Comparison of ENCODE assay signal across 6 fruit fly cellular contexts in genomic region chr3R:31059807-31060707, dm6.
TF ChIP-seq lines count a peak whose summit lies in the region.

No protein-coding gene starts in this region.

- TF ChIP-seq CTCF in whole organism, embryonic (GFP tag; optimal IDR thresholded peaks at IDR 0.05; lab: Kevin White, UChicago) = no peak

TF ChIP-seq in whole organism, 6 proteins besides CTCF, POLR2A, EP300 and RAD21:
- TF ChIP-seq Dll (optimal IDR thresholded peaks at IDR 0.05; lab: Kevin White, UChicago) (peak; percentile 48), CG8478 (optimal IDR thresholded peaks at IDR 0.05; lab: Kevin White, UChicago) (no peak), usp (GFP tag; optimal IDR thresholded peaks at IDR 0.05; lab: Kevin White, UChicago) (no peak), pan (optimal IDR thresholded peaks at IDR 0.05; lab: Kevin White, UChicago) (peak; percentile 81), EcR (GFP tag; optimal IDR thresholded peaks at IDR 0.05; lab: Kevin White, UChicago) (no peak), psq (optimal IDR thresholded peaks at IDR 0.05; lab: Kevin White, UChicago) (no peak)

TF ChIP-seq in whole organism, adult, 20 proteins besides CTCF, POLR2A, EP300 and RAD21:
- TF ChIP-seq CG5204 (GFP tag; optimal IDR thresholded peaks at IDR 0.05; lab: Kevin White, UChicago) (peak; percentile 30), Hr96 (GFP tag; optimal IDR thresholded peaks at IDR 0.05; lab: Kevin White, UChicago) (no peak), toe (GFP tag; optimal IDR thresholded peaks at IDR 0.05; lab: Kevin White, UChicago) (no peak), cnc (optimal IDR thresholded peaks at IDR 0.05; lab: Kevin White, UChicago) (no peak), CG1620 (GFP tag; optimal IDR thresholded peaks at IDR 0.05; lab: Kevin White, UChicago) (no peak), pad (GFP tag; optimal IDR thresholded peaks at IDR 0.05; lab: Kevin White, UChicago) (peak; percentile 98), CG7101 (tag; optimal IDR thresholded peaks at IDR 0.05; lab: Kevin White, UChicago) (no peak), Crg-1 (GFP tag; optimal IDR thresholded peaks at IDR 0.05; lab: Kevin White, UChicago) (no peak), CG7045 (GFP tag; optimal IDR thresholded peaks at IDR 0.05; lab: Kevin White, UChicago) (peak; percentile 32), kay (GFP tag; lab: Kevin White, UChicago; ENCODE audit: borderline replicate concordance) (no peak), bab1 (GFP tag; optimal IDR thresholded peaks at IDR 0.05; lab: Kevin White, UChicago) (no peak), ovo (GFP tag; optimal IDR thresholded peaks at IDR 0.05; lab: Kevin White, UChicago) (peak; percentile 98), CG14711 (tag; optimal IDR thresholded peaks at IDR 0.05; lab: Kevin White, UChicago) (no peak), CG12768 (GFP tag; optimal IDR thresholded peaks at IDR 0.05; lab: Kevin White, UChicago) (no peak), CG33017 (tag; optimal IDR thresholded peaks at IDR 0.05; lab: Kevin White, UChicago) (no peak)

TF ChIP-seq in whole organism, embryonic, 481 proteins besides CTCF, POLR2A, EP300 and RAD21 (continues in another document):
- TF ChIP-seq CG10654 (GFP tag; optimal IDR thresholded peaks at IDR 0.05; lab: Kevin White, UChicago) (no peak), CG17385 (GFP tag; optimal IDR thresholded peaks at IDR 0.05; lab: Kevin White, UChicago) (peak; percentile 21), gcm2 (GFP tag; optimal IDR thresholded peaks at IDR 0.05; lab: Kevin White, UChicago) (peak; percentile 12), Sox102F (GFP tag; optimal IDR thresholded peaks at IDR 0.05; lab: Kevin White, UChicago) (peak; percentile 51), trh (GFP tag; optimal IDR thresholded peaks at IDR 0.05; lab: Kevin White, UChicago) (peak; percentile 18), Bdp1 (GFP tag; optimal IDR thresholded peaks at IDR 0.05; lab: Kevin White, UChicago) (peak; percentile 31), Dek (tag; optimal IDR thresholded peaks at IDR 0.05; lab: Kevin White, UChicago) (no peak), CG14667 (GFP tag; IDR thresholded peaks at IDR 0.05; lab: Robert Waterston, UW) (no peak), Sox100B (GFP tag; optimal IDR thresholded peaks at IDR 0.05; lab: Kevin White, UChicago) (peak; percentile 57), fd96Cb (tag; optimal IDR thresholded peaks at IDR 0.05; lab: Kevin White, UChicago) (peak; percentile 21), Rx (GFP tag; IDR thresholded peaks at IDR 0.05; lab: Robert Waterston, UW) (peak; percentile 51), Blimp-1 (GFP tag; optimal IDR thresholded peaks at IDR 0.05; lab: Kevin White, UChicago) (peak; percentile 35), klu (GFP tag; IDR thresholded peaks at IDR 0.05; lab: Robert Waterston, UW) (no peak), CG14050 (GFP tag; IDR thresholded peaks at IDR 0.05; lab: Robert Waterston, UW) (peak; percentile 38; the same call in 2 of the 3 replicates), schlank (tag; optimal IDR thresholded peaks at IDR 0.05; lab: Kevin White, UChicago) (no peak), Xbp1 (GFP tag; optimal IDR thresholded peaks at IDR 0.05; lab: Kevin White, UChicago) (peak; percentile 38), CG4424 (GFP tag; optimal IDR thresholded peaks at IDR 0.05; lab: Kevin White, UChicago) (peak; percentile 17), CG12236 (GFP tag; optimal IDR thresholded peaks at IDR 0.05; lab: Kevin White, UChicago) (peak; percentile 2)

TF ChIP-seq in whole organism, prepupa, 60 proteins besides CTCF, POLR2A, EP300 and RAD21 (continues in another document):
- peak; percentile 11 for TF ChIP-seq net (GFP tag; optimal IDR thresholded peaks at IDR 0.05; lab: Kevin White, UChicago)
- peak; percentile 61 for TF ChIP-seq Hr39 (GFP tag; optimal IDR thresholded peaks at IDR 0.05; lab: Kevin White, UChicago)
- peak; percentile 27 for TF ChIP-seq CG11902 (GFP tag; optimal IDR thresholded peaks at IDR 0.05; lab: Kevin White, UChicago)
- peak; percentile 49 for TF ChIP-seq Ets21C (GFP tag; optimal IDR thresholded peaks at IDR 0.05; lab: Kevin White, UChicago)
- TF ChIP-seq CG3919 (GFP tag; optimal IDR thresholded peaks at IDR 0.05; lab: Kevin White, UChicago) = peak; percentile 18
- TF ChIP-seq CG10631 (GFP tag; optimal IDR thresholded peaks at IDR 0.05; lab: Kevin White, UChicago) = peak; percentile 38
- peak; percentile 64 for TF ChIP-seq svp (GFP tag; lab: Kevin White, UChicago)
- TF ChIP-seq CG4318 (GFP tag; optimal IDR thresholded peaks at IDR 0.05; lab: Kevin White, UChicago) = peak; percentile 55
- peak; percentile 81 for TF ChIP-seq CG6163 (GFP tag; IDR thresholded peaks at IDR 0.05; lab: Robert Waterston, UW)
- TF ChIP-seq CG31627 (GFP tag; optimal IDR thresholded peaks at IDR 0.05; lab: Kevin White, UChicago) = peak; percentile 53
- no peak for TF ChIP-seq CG34406 (GFP tag; optimal IDR thresholded peaks at IDR 0.05; lab: Kevin White, UChicago)
- peak; percentile 31 for TF ChIP-seq OdsH (GFP tag; optimal IDR thresholded peaks at IDR 0.05; lab: Kevin White, UChicago)
- peak; percentile 60 for TF ChIP-seq Gug (GFP tag; IDR thresholded peaks at IDR 0.05; lab: Robert Waterston, UW)
- peak; percentile 29 for TF ChIP-seq acj6 (GFP tag; optimal IDR thresholded peaks at IDR 0.05; lab: Kevin White, UChicago)
- TF ChIP-seq salr (GFP tag; optimal IDR thresholded peaks at IDR 0.05; lab: Kevin White, UChicago) = no peak
- TF ChIP-seq esn (GFP tag; optimal IDR thresholded peaks at IDR 0.05; lab: Kevin White, UChicago) = peak; percentile 29
- peak; percentile 16 for TF ChIP-seq dac (GFP tag; optimal IDR thresholded peaks at IDR 0.05; lab: Kevin White, UChicago)
- peak; percentile 44 for TF ChIP-seq Met (GFP tag; optimal IDR thresholded peaks at IDR 0.05; lab: Kevin White, UChicago)
- no peak for TF ChIP-seq dsx (GFP tag; optimal IDR thresholded peaks at IDR 0.05; lab: Kevin White, UChicago; ENCODE audit: poor library complexity, severe bottlenecking)

TF ChIP-seq in whole organism, pupa, 21 proteins besides CTCF, POLR2A, EP300 and RAD21:
- peak; percentile 26 for TF ChIP-seq CG17806 (tag; optimal IDR thresholded peaks at IDR 0.05; lab: Kevin White, UChicago)
- TF ChIP-seq rn (GFP tag; IDR thresholded peaks at IDR 0.05; lab: Robert Waterston, UW) = peak; percentile 33; the same call in 1 of the 2 replicates
- peak; percentile 78 for TF ChIP-seq CG4496 (GFP tag; IDR thresholded peaks at IDR 0.05; lab: Robert Waterston, UW)
- no peak for TF ChIP-seq CG9948 (tag; optimal IDR thresholded peaks at IDR 0.05; lab: Kevin White, UChicago)
- TF ChIP-seq fd96Ca (GFP tag; IDR thresholded peaks at IDR 0.05; lab: Robert Waterston, UW) = peak; percentile 86
- TF ChIP-seq Pif1A (GFP tag; optimal IDR thresholded peaks at IDR 0.05; lab: Kevin White, UChicago) = peak; percentile 38
- peak; percentile 70; the same call in 1 of the 2 replicates for TF ChIP-seq CG12605 (GFP tag; IDR thresholded peaks at IDR 0.05; lab: Robert Waterston, UW)
- peak; percentile 60 for TF ChIP-seq CG14655 (GFP tag; optimal IDR thresholded peaks at IDR 0.05; lab: Kevin White, UChicago)
- no peak for TF ChIP-seq gl (tag; optimal IDR thresholded peaks at IDR 0.05; lab: Kevin White, UChicago)
- TF ChIP-seq Snoo (tag; optimal IDR thresholded peaks at IDR 0.05; lab: Kevin White, UChicago) = no peak
- TF ChIP-seq Ets98B (GFP tag; IDR thresholded peaks at IDR 0.05; lab: Robert Waterston, UW) = peak; percentile 75
- no peak for TF ChIP-seq CG13204 (GFP tag; optimal IDR thresholded peaks at IDR 0.05; lab: Kevin White, UChicago)
- peak; percentile 48; the same call in 1 of the 2 replicates for TF ChIP-seq CG32121 (GFP tag; IDR thresholded peaks at IDR 0.05; lab: Robert Waterston, UW)
- TF ChIP-seq CG8159 (tag; optimal IDR thresholded peaks at IDR 0.05; lab: Kevin White, UChicago) = peak; percentile 24
- TF ChIP-seq Pif1B (GFP tag; optimal IDR thresholded peaks at IDR 0.05; lab: Kevin White, UChicago) = no peak
- no peak for TF ChIP-seq EcR (GFP tag; optimal IDR thresholded peaks at IDR 0.05; lab: Kevin White, UChicago)
- no peak for TF ChIP-seq CG34367 (tag; optimal IDR thresholded peaks at IDR 0.05; lab: Kevin White, UChicago)
- peak; percentile 37 for TF ChIP-seq CG8301 (tag; optimal IDR thresholded peaks at IDR 0.05; lab: Kevin White, UChicago)
- TF ChIP-seq CG10348 (GFP tag; IDR thresholded peaks at IDR 0.05; lab: Robert Waterston, UW) = no peak

TF ChIP-seq in whole organism, wandering third instar larva, 38 proteins besides CTCF, POLR2A, EP300 and RAD21 (continues in another document):
- TF ChIP-seq Jra (GFP tag; optimal IDR thresholded peaks at IDR 0.05; lab: Kevin White, UChicago) = no peak
- TF ChIP-seq fru (GFP tag; optimal IDR thresholded peaks at IDR 0.05; lab: Kevin White, UChicago) = peak; percentile 20
- no peak for TF ChIP-seq h (GFP tag; optimal IDR thresholded peaks at IDR 0.05; lab: Kevin White, UChicago)
- TF ChIP-seq br (GFP tag; optimal IDR thresholded peaks at IDR 0.05; lab: Kevin White, UChicago) = no peak
- TF ChIP-seq Rel (GFP tag; optimal IDR thresholded peaks at IDR 0.05; lab: Kevin White, UChicago) = no peak
- TF ChIP-seq Rel (tag; optimal IDR thresholded peaks at IDR 0.05; lab: Kevin White, UChicago) = no peak
- TF ChIP-seq ey (GFP tag; optimal IDR thresholded peaks at IDR 0.05; lab: Kevin White, UChicago) = no peak
- no peak for TF ChIP-seq CG9705 (GFP tag; optimal IDR thresholded peaks at IDR 0.05; lab: Kevin White, UChicago)
- TF ChIP-seq dsf (GFP tag; optimal IDR thresholded peaks at IDR 0.05; lab: Kevin White, UChicago; ENCODE audit: borderline replicate concordance) = no peak
- TF ChIP-seq usp (GFP tag; optimal IDR thresholded peaks at IDR 0.05; lab: Kevin White, UChicago) = no peak
- TF ChIP-seq Mio (GFP tag; optimal IDR thresholded peaks at IDR 0.05; lab: Kevin White, UChicago) = no peak
- TF ChIP-seq Vsx2 (GFP tag; optimal IDR thresholded peaks at IDR 0.05; lab: Kevin White, UChicago; ENCODE audit: partially characterized antibody) = no peak
- no peak for TF ChIP-seq Myc (optimal IDR thresholded peaks at IDR 0.05; lab: Kevin White, UChicago)
- no peak for TF ChIP-seq dl (GFP tag; optimal IDR thresholded peaks at IDR 0.05; lab: Kevin White, UChicago; ENCODE audit: insufficient read depth in 1 of 2, partially characterized antibody in 2 of 2)
- peak; percentile 45 for TF ChIP-seq pan (optimal IDR thresholded peaks at IDR 0.05; lab: Kevin White, UChicago)
- no peak for TF ChIP-seq woc (GFP tag; optimal IDR thresholded peaks at IDR 0.05; lab: Kevin White, UChicago)
- no peak for TF ChIP-seq CrebA (GFP tag; optimal IDR thresholded peaks at IDR 0.05; lab: Kevin White, UChicago; ENCODE audit: borderline replicate concordance)
- TF ChIP-seq dmrt93B (GFP tag; optimal IDR thresholded peaks at IDR 0.05; lab: Kevin White, UChicago) = no peak
- TF ChIP-seq N (GFP tag; optimal IDR thresholded peaks at IDR 0.05; lab: Kevin White, UChicago) = no peak
- peak; percentile 25 for TF ChIP-seq HLH106 (tag; optimal IDR thresholded peaks at IDR 0.05; lab: Kevin White, UChicago)
- no peak for TF ChIP-seq Dif (GFP tag; optimal IDR thresholded peaks at IDR 0.05; lab: Kevin White, UChicago; ENCODE audit: partially characterized antibody)
- peak; percentile 7 for TF ChIP-seq CG32264 (GFP tag; optimal IDR thresholded peaks at IDR 0.05; lab: Kevin White, UChicago)
- no peak for TF ChIP-seq sage (GFP tag; optimal IDR thresholded peaks at IDR 0.05; lab: Kevin White, UChicago)
- no peak for TF ChIP-seq tai (GFP tag; optimal IDR thresholded peaks at IDR 0.05; lab: Kevin White, UChicago)
- TF ChIP-seq Hr78 (GFP tag; optimal IDR thresholded peaks at IDR 0.05; lab: Kevin White, UChicago) = no peak
